Worm (Caenorhabditis elegans) whole organism, L4 larva: Measurements from ENCODE around the gene srh-286.
"Not testable (repeated sequence)": the region's sequence is repeated elsewhere in the genome, so short reads cannot be mapped to it uniquely, and the experiment has no call there.

Experiments used
- F26F4.8 ChIP-seq: fragments of 200-800 bp; sonication (Bioruptor generic); conservative IDR thresholded peaks from 2 replicates; pipeline ENCODE4 v1.3.6; 2022; ENCODE audit warnings: missing genetic modification characterization, missing compliant biosample characterization
- F37D6.2 ChIP-seq: sonication (generic microtip); optimal IDR thresholded peaks from 2 replicates; lab custom pipeline; 2016; ENCODE audit warnings: mild to moderate bottlenecking, missing genetic modification characterization, missing compliant biosample characterization
- F44E2.7 ChIP-seq: fragments of 200-800 bp; sonication (Bioruptor generic); IDR thresholded peaks from 2 replicates; pipeline ENCODE4 v2.1.2; 2022; ENCODE audit warnings: missing genetic modification characterization, missing compliant biosample characterization
- T26A8.4 ChIP-seq: fragments of 200-800 bp; sonication (Bioruptor generic); IDR thresholded peaks from 2 replicates; pipeline ENCODE4 v1.3.6; 2022; ENCODE audit warnings: missing genetic modification characterization, missing compliant biosample characterization
- Y5F2A.4 ChIP-seq: fragments of 200-800 bp; sonication (Bioruptor generic); optimal IDR thresholded peaks from 2 replicates; lab custom pipeline; 2018; ENCODE audit warnings: mild to moderate bottlenecking, missing genetic modification characterization, missing compliant biosample characterization
- Y75B8A.6 ChIP-seq: fragments of 200-800 bp; sonication (Bioruptor generic); IDR thresholded peaks from 2 replicates; pipeline ENCODE4 v1.3.6; 2022; ENCODE audit warnings: missing genetic modification reagents, missing genetic modification characterization, missing compliant biosample characterization
- ZK337.2 ChIP-seq: fragments of 200-800 bp; sonication (Bioruptor generic); IDR thresholded peaks from 2 replicates; pipeline ENCODE4 v1.3.6; 2022; ENCODE audit warnings: missing genetic modification reagents, missing genetic modification characterization, missing compliant biosample characterization
- aha-1 ChIP-seq: fragments of 150-350 bp; peaks from one replicate; lab custom pipeline; 2014; ENCODE audit warnings: missing biosample characterization, missing genetic modification characterization
- ceh-20 ChIP-seq: fragments of 200-800 bp; sonication (Bioruptor generic); IDR thresholded peaks from 2 replicates; pipeline ENCODE4 v1.3.6; 2022; ENCODE audit warnings: missing genetic modification reagents, missing genetic modification characterization, missing compliant biosample characterization
- ceh-44 ChIP-seq: fragments of 200-800 bp; sonication (Bioruptor generic); IDR thresholded peaks from 2 replicates; pipeline ENCODE4 v1.3.6; 2022; ENCODE audit warnings: missing genetic modification reagents, missing genetic modification characterization, missing compliant biosample characterization
- ceh-82 ChIP-seq: sonication (generic microtip); optimal IDR thresholded peaks from 2 replicates; lab custom pipeline; 2017; ENCODE audit warnings: missing biosample characterization, missing genetic modification characterization
- daf-19 ChIP-seq: fragments of 200-800 bp; sonication (Bioruptor generic); conservative IDR thresholded peaks from 2 replicates; pipeline ENCODE4 v1.3.6; 2022; ENCODE audit warnings: missing genetic modification characterization, missing compliant biosample characterization
- daf-8 ChIP-seq: fragments of 200-800 bp; sonication (Bioruptor generic); IDR thresholded peaks from 2 replicates; pipeline ENCODE4 v1.3.6; 2022; ENCODE audit warnings: missing genetic modification characterization, missing compliant biosample characterization
- dpl-1 ChIP-seq: fragments of 150-350 bp; optimal IDR thresholded peaks from 2 replicates; lab custom pipeline; 2014; ENCODE audit warnings: missing biosample characterization, missing genetic modification reagents, missing genetic modification characterization
- fos-1 ChIP-seq: fragments of 150-350 bp; optimal IDR thresholded peaks from 2 replicates; lab custom pipeline; 2014; ENCODE audit warnings: missing biosample characterization, missing genetic modification characterization
- gei-8 ChIP-seq: fragments of 200-800 bp; sonication (Bioruptor generic); optimal IDR thresholded peaks from 2 replicates; lab custom pipeline; 2018; ENCODE audit warnings: mild to moderate bottlenecking, missing genetic modification characterization, missing compliant biosample characterization
- hif-1 ChIP-seq, 2 experiments: sonication (generic microtip); optimal IDR thresholded peaks; 2 replicates each; lab custom pipeline; 2016 to 2017; ENCODE audit warnings: missing compliant biosample characterization in 2 of 2, missing genetic modification characterization in 2 of 2, missing genetic modification reagents in 2 of 2, missing genotype in 2 of 2, mild to moderate bottlenecking in 1 of 2
- hlh-11 ChIP-seq: fragments of 200-800 bp; sonication (Bioruptor generic); optimal IDR thresholded peaks from 2 replicates; lab custom pipeline; 2018; ENCODE audit warnings: mild to moderate bottlenecking, missing genetic modification characterization, missing compliant biosample characterization
- jun-1 ChIP-seq: fragments of 150-350 bp; optimal IDR thresholded peaks from 2 replicates; lab custom pipeline; 2014; ENCODE audit warnings: missing biosample characterization, missing genetic modification reagents, missing genetic modification characterization
- lin-38 ChIP-seq: fragments of 200-800 bp; sonication (Bioruptor generic); IDR thresholded peaks from 2 replicates; pipeline ENCODE4 v1.3.6; 2022; ENCODE audit warnings: missing genetic modification reagents, missing genetic modification characterization, missing compliant biosample characterization
- lin-39 ChIP-seq: fragments of 150-350 bp; optimal IDR thresholded peaks from 2 replicates; lab custom pipeline; 2014; ENCODE audit warnings: missing biosample characterization, missing genetic modification reagents, missing genetic modification characterization
- lsy-2 ChIP-seq, 2 experiments: fragments of 150-350 bp in 1 of 2; sonication (generic microtip) in 1 of 2; optimal IDR thresholded peaks; 2 replicates each; lab custom pipeline; 2014 to 2017; ENCODE audit warnings: missing biosample characterization in 2 of 2, missing genetic modification characterization in 2 of 2
- madf-5 ChIP-seq, 2 experiments: fragments of 200-800 bp; sonication (Bioruptor generic); IDR thresholded peaks; 2 replicates each; pipeline ENCODE4 v1.3.6; 2022; ENCODE audit warnings: missing compliant biosample characterization in 2 of 2, missing genetic modification characterization in 2 of 2
- madf-9 ChIP-seq: fragments of 200-800 bp; sonication (Bioruptor generic); conservative IDR thresholded peaks from 2 replicates; pipeline ENCODE4 v1.3.6; 2022; ENCODE audit warnings: missing genetic modification reagents, missing genetic modification characterization, missing compliant biosample characterization
- mdt-29 ChIP-seq: fragments of 200-800 bp; sonication (Bioruptor generic); IDR thresholded peaks from 2 replicates; pipeline ENCODE4 v1.3.6; 2022; ENCODE audit warnings: missing genetic modification reagents, missing genetic modification characterization, missing compliant biosample characterization
- mep-1 ChIP-seq: fragments of 150-350 bp; sonication (generic microtip); optimal IDR thresholded peaks from 3 replicates; lab custom pipeline; 2014; ENCODE audit warnings: missing biosample characterization, missing genetic modification characterization
- mes-2 ChIP-seq: sonication (generic microtip); optimal IDR thresholded peaks from 2 replicates; lab custom pipeline; 2016; ENCODE audit warnings: missing genotype, mild to moderate bottlenecking, missing genetic modification characterization, missing compliant biosample characterization; ENCODE audit not compliant: poor library complexity, severe bottlenecking
- nhr-25 ChIP-seq: sonication (generic microtip); optimal IDR thresholded peaks from 2 replicates; lab custom pipeline; 2017; ENCODE audit warnings: missing genetic modification characterization, mild to moderate bottlenecking, missing compliant biosample characterization, antibody characterized with exemption, moderate library complexity, borderline replicate concordance; ENCODE audit not compliant: insufficient read depth
- nhr-28 ChIP-seq: fragments of 150-350 bp; optimal IDR thresholded peaks from 2 replicates; lab custom pipeline; 2014; ENCODE audit warnings: missing biosample characterization, missing genetic modification characterization
- nhr-41 ChIP-seq: fragments of 200-800 bp; sonication (Bioruptor generic); IDR thresholded peaks from 2 replicates; pipeline ENCODE4 v1.3.6; 2022; ENCODE audit warnings: missing genetic modification reagents, missing genetic modification characterization, missing compliant biosample characterization
- nhr-42 ChIP-seq: fragments of 200-800 bp; sonication (Bioruptor generic); IDR thresholded peaks from 2 replicates; pipeline ENCODE4 v1.3.6; 2022; ENCODE audit warnings: missing genetic modification characterization, missing compliant biosample characterization
- nhr-76 ChIP-seq: fragments of 150-350 bp; optimal IDR thresholded peaks from 2 replicates; lab custom pipeline; 2014; ENCODE audit warnings: missing biosample characterization, missing genetic modification characterization
- pha-4 ChIP-seq, 2 experiments: fragments of 150-350 bp in 1 of 2; fragments of 200-800 bp in 1 of 2; sonication (Bioruptor generic) in 1 of 2; IDR thresholded peaks in 1 of 2; optimal IDR thresholded peaks in 1 of 2; 2 replicates each; pipeline versions ENCODE4 v1.3.6 to Lab custom; 2014 to 2022; ENCODE audit warnings: missing genetic modification characterization in 2 of 2, missing genetic modification reagents in 2 of 2, missing biosample characterization in 1 of 2, missing compliant biosample characterization in 1 of 2
- pqm-1 ChIP-seq: sonication (generic microtip); optimal IDR thresholded peaks from 2 replicates; lab custom pipeline; 2017; ENCODE audit warnings: missing biosample characterization, missing genetic modification characterization
- rbr-2 ChIP-seq: sonication (generic microtip); optimal IDR thresholded peaks from 2 replicates; lab custom pipeline; 2016; ENCODE audit warnings: missing genotype, missing genetic modification characterization, missing compliant biosample characterization
- snpc-4 ChIP-seq: fragments of 150-350 bp; optimal IDR thresholded peaks from 2 replicates; lab custom pipeline; 2014; ENCODE audit warnings: missing biosample characterization, missing genetic modification characterization
- spr-1 ChIP-seq: sonication (generic microtip); optimal IDR thresholded peaks from 2 replicates; lab custom pipeline; 2016; ENCODE audit warnings: mild to moderate bottlenecking, missing genetic modification characterization, missing compliant biosample characterization
- tra-1 ChIP-seq: fragments of 200-800 bp; sonication (Bioruptor generic); IDR thresholded peaks from 2 replicates; pipeline ENCODE4 v1.3.6; 2022; ENCODE audit warnings: missing genetic modification reagents, missing genetic modification characterization, missing compliant biosample characterization
- unc-62 ChIP-seq, 3 experiments: fragments of 150-350 bp in 1 of 3; sonication (generic microtip); optimal IDR thresholded peaks in 2 of 3; peaks in 1 of 3; 1 replicate in 1 of 3; 2 replicates in 2 of 3; lab custom pipeline; 2014 to 2017; ENCODE audit warnings: missing biosample characterization in 3 of 3, missing genetic modification characterization in 3 of 3, missing genetic modification reagents in 3 of 3, missing genotype in 1 of 3
- zip-2 ChIP-seq: fragments of 150-350 bp; optimal IDR thresholded peaks from 2 replicates; lab custom pipeline; 2014; ENCODE audit warnings: missing biosample characterization, missing genetic modification characterization

The srh-286 gene

ce11 chrV:17871049-17871448 is 27.0 kb upstream of the srh-286 start, which contains the start of gene phf-14 (continued):
- TF ChIP-seq T26A8.4 (GFP tag; lab: Robert Waterston, UW) (no peak), spr-1 (no peak), fos-1 (tag; lab: Kevin White, UChicago) (no peak), unc-62 (GFP tag; optimal IDR thresholded peaks at IDR 0.05 in 1 of 2; lab: Kevin White, UChicago) (peak in 1 of 2 experiments; percentile 22), unc-62 (tag; optimal IDR thresholded peaks at IDR 0.05; lab: Kevin White, UChicago) (no peak), lin-39 (tag; lab: Kevin White, UChicago) (no peak), pqm-1 (tag; lab: Kevin White, UChicago) (no peak), madf-9 (GFP tag; lab: Robert Waterston, UW) (no peak), nhr-76 (no peak), ZK337.2 (GFP tag; lab: Robert Waterston, UW) (no peak), mes-2 (tag; lab: Kevin White, UChicago) (peak; percentile 73), nhr-25 (tag; lab: Kevin White, UChicago) (no peak), tra-1 (GFP tag; lab: Robert Waterston, UW) (no peak), mep-1 (tag; lab: Kevin White, UChicago) (peak; percentile 18), F37D6.2 (tag; lab: Kevin White, UChicago) (no peak), ceh-82 (no peak), snpc-4 (tag; lab: Kevin White, UChicago) (no peak), aha-1 (tag; lab: Kevin White, UChicago) (peak; percentile 71), nhr-42 (no peak), gei-8 (GFP tag; lab: Kevin White, UChicago) (no peak), lin-38 (GFP tag; lab: Robert Waterston, UW) (peak; percentile 98), mdt-29 (GFP tag; lab: Robert Waterston, UW) (no peak), dpl-1 (peak; percentile 68), Y5F2A.4 (GFP tag; lab: Kevin White, UChicago) (no peak), F26F4.8 (GFP tag; lab: Robert Waterston, UW) (no peak), daf-19 (GFP tag; lab: Robert Waterston, UW) (no peak)

- TF ChIP-seq pha-4 (GFP tag; IDR thresholded peaks at IDR 0.05; lab: Robert Waterston, UW) (no peak), pha-4 (tag; optimal IDR thresholded peaks at IDR 0.05; lab: Kevin White, UChicago) (no peak), F44E2.7 (GFP tag; lab: Robert Waterston, UW) (no peak), lin-38 (GFP tag; lab: Robert Waterston, UW) (peak; percentile 92), dpl-1 (peak; percentile 8), hif-1 (tag; optimal IDR thresholded peaks at IDR 0.05; lab: Kevin White, UChicago) (no peak), jun-1 (tag; lab: Kevin White, UChicago) (no peak), nhr-28 (tag; lab: Kevin White, UChicago) (no peak), lsy-2 (tag; optimal IDR thresholded peaks at IDR 0.05; lab: Kevin White, UChicago) (peak in 1 of 2 experiments; percentile 47), daf-8 (GFP tag; lab: Robert Waterston, UW) (no peak), hlh-11 (tag; lab: Kevin White, UChicago) (no peak), rbr-2 (tag; lab: Kevin White, UChicago) (no peak), ceh-44 (GFP tag; lab: Robert Waterston, UW) (no peak), aha-1 (tag; lab: Kevin White, UChicago) (no peak), ceh-20 (GFP tag; lab: Robert Waterston, UW) (no peak), madf-5 (GFP tag; IDR thresholded peaks at IDR 0.05; lab: Robert Waterston, UW) (no peak)
Measured at ce11 chrV:17870569-17870968, 26.6 kb upstream of the srh-286 start, which contains the start of gene csn-1. Gene csn-1, minus strand, starts transcription at chrV:17870651.

ce11 chrV:17865309-17865708 is 21.3 kb upstream of the srh-286 start, which contains the start of gene Y59A8A.8:
Gene Y59A8A.8, plus strand, starts transcription at chrV:17865609.
- TF ChIP-seq Y75B8A.6 (GFP tag; lab: Robert Waterston, UW); zip-2 (tag; lab: Kevin White, UChicago); nhr-41 (GFP tag; lab: Robert Waterston, UW): not testable (repeated sequence)
